Fruit fly (Drosophila melanogaster) whole organism, adult: ENCODE measurements around the gene CG13689.

ENCODE experiments used
- CG11617 ChIP-seq: fragments of 200-800 bp; sonication (Bioruptor generic); optimal IDR thresholded peaks from 2 replicates; lab custom pipeline; 2017; ENCODE audit warnings: mild to moderate bottlenecking, missing biosample characterization, missing genetic modification reagents, missing genetic modification characterization
- CG12768 ChIP-seq: fragments of 200-800 bp; sonication (Bioruptor generic); optimal IDR thresholded peaks from 2 replicates; lab custom pipeline; 2017; ENCODE audit warnings: missing biosample characterization, missing genetic modification characterization, mild to moderate bottlenecking, moderate library complexity, missing genetic modification reagents
- CG14711 ChIP-seq: fragments of 200-800 bp; sonication (Bioruptor generic); optimal IDR thresholded peaks from 2 replicates; lab custom pipeline; 2018; ENCODE audit warnings: missing biosample characterization, mild to moderate bottlenecking, missing genetic modification characterization, moderate library complexity
- CG1620 ChIP-seq: fragments of 200-800 bp; sonication (Bioruptor generic); optimal IDR thresholded peaks from 2 replicates; lab custom pipeline; 2016; ENCODE audit warnings: missing biosample characterization, missing genetic modification characterization
- CG33017 ChIP-seq: fragments of 200-800 bp; sonication (Bioruptor generic); optimal IDR thresholded peaks from 2 replicates; lab custom pipeline; 2018; ENCODE audit warnings: missing biosample characterization, mild to moderate bottlenecking, missing genetic modification characterization, moderate library complexity
- CG5204 ChIP-seq: fragments of 200-800 bp; sonication (Bioruptor generic); optimal IDR thresholded peaks from 2 replicates; lab custom pipeline; 2016; ENCODE audit warnings: missing biosample characterization, missing genetic modification characterization
- CG7045 ChIP-seq: fragments of 200-800 bp; sonication (Bioruptor generic); optimal IDR thresholded peaks from 2 replicates; lab custom pipeline; 2017; ENCODE audit warnings: missing biosample characterization, mild to moderate bottlenecking, missing genetic modification characterization
- CG7101 ChIP-seq: fragments of 200-800 bp; sonication (Bioruptor generic); optimal IDR thresholded peaks from 2 replicates; lab custom pipeline; 2018; ENCODE audit warnings: missing biosample characterization, mild to moderate bottlenecking, missing genetic modification characterization, moderate library complexity
- Clk ChIP-seq: fragments of 200-800 bp; sonication (Bioruptor generic); optimal IDR thresholded peaks from 2 replicates; lab custom pipeline; 2017; ENCODE audit warnings: missing biosample characterization, missing genetic modification characterization
- Crg-1 ChIP-seq: fragments of 200-800 bp; sonication (Bioruptor generic); optimal IDR thresholded peaks from 2 replicates; lab custom pipeline; 2016; ENCODE audit warnings: missing biosample characterization, missing genetic modification characterization
- Hr96 ChIP-seq: fragments of 200-800 bp; sonication (Bioruptor generic); optimal IDR thresholded peaks from 2 replicates; lab custom pipeline; 2016; ENCODE audit warnings: missing biosample characterization, missing genetic modification characterization
- Mnt ChIP-seq: fragments of 200-800 bp; sonication (Bioruptor generic); optimal IDR thresholded peaks from 2 replicates; lab custom pipeline; 2016; ENCODE audit warnings: missing biosample characterization, mild to moderate bottlenecking, missing genetic modification characterization
- bab1 ChIP-seq: fragments of 200-800 bp; sonication (Bioruptor generic); optimal IDR thresholded peaks from 3 replicates; lab custom pipeline; 2019; ENCODE audit warnings: missing biosample characterization, mild to moderate bottlenecking, missing genetic modification characterization, moderate library complexity
- cic ChIP-seq: fragments of 200-800 bp; sonication (Bioruptor generic); optimal IDR thresholded peaks from 2 replicates; lab custom pipeline; 2017; ENCODE audit warnings: missing biosample characterization, mild to moderate bottlenecking, missing genetic modification characterization, moderate library complexity
- cnc ChIP-seq, 2 experiments: fragments of >200 bp; optimal IDR thresholded peaks; 2 replicates each; lab custom pipeline; 2017
- kay ChIP-seq: fragments of 200-800 bp; sonication (Bioruptor generic); peaks from one replicate; lab custom pipeline; 2016; ENCODE audit warnings: missing biosample characterization, missing genetic modification characterization, borderline replicate concordance
- ovo ChIP-seq: fragments of 200-800 bp; sonication (Bioruptor generic); optimal IDR thresholded peaks from 2 replicates; lab custom pipeline; 2016; ENCODE audit warnings: missing biosample characterization, missing genetic modification characterization
- pad ChIP-seq: fragments of 200-800 bp; sonication (Bioruptor generic); optimal IDR thresholded peaks from 3 replicates; lab custom pipeline; 2017; ENCODE audit warnings: missing biosample characterization, missing genetic modification characterization, mild to moderate bottlenecking, moderate library complexity, missing genetic modification reagents
- tj ChIP-seq: fragments of 200-800 bp; sonication (Bioruptor generic); optimal IDR thresholded peaks from 3 replicates; lab custom pipeline; 2017; ENCODE audit warnings: missing biosample characterization, mild to moderate bottlenecking, missing genetic modification characterization, moderate library complexity
- toe ChIP-seq: fragments of 200-800 bp; sonication (Bioruptor generic); optimal IDR thresholded peaks from 2 replicates; lab custom pipeline; 2016; ENCODE audit warnings: missing biosample characterization, missing genetic modification characterization

Gene CG13689

dm6 chr2L:602439-602879 lies at the start of gene CG13689:
CG13689 (plus strand) TSS chr2L:602813.
- TF ChIP-seq tj (GFP tag; lab: Kevin White, UChicago) (no peak), ovo (GFP tag; lab: Kevin White, UChicago) (peak; percentile 3), Clk (GFP tag; lab: Kevin White, UChicago) (no peak), pad (GFP tag; lab: Kevin White, UChicago) (peak; percentile 14), CG1620 (GFP tag; lab: Kevin White, UChicago) (peak; percentile 44), CG7101 (no peak), toe (peak; percentile 50), CG14711 (peak; percentile 79), Hr96 (GFP tag; lab: Kevin White, UChicago) (peak; percentile 39), CG5204 (peak; percentile 31), Mnt (GFP tag; lab: Kevin White, UChicago) (no peak), bab1 (GFP tag; lab: Kevin White, UChicago) (peak; percentile 38), CG7045 (GFP tag; lab: Kevin White, UChicago) (peak; percentile 29)

- TF ChIP-seq Mnt (GFP tag; lab: Kevin White, UChicago), result peak; percentile 43
- no peak for TF ChIP-seq CG12768 (GFP tag; lab: Kevin White, UChicago)
- TF ChIP-seq Hr96 (GFP tag; lab: Kevin White, UChicago), result peak; percentile 46
- peak; percentile 24 for TF ChIP-seq ovo (GFP tag; lab: Kevin White, UChicago)
- peak; percentile 14 for TF ChIP-seq bab1 (GFP tag; lab: Kevin White, UChicago)
- peak in 1 of 2 experiments; percentile 94 for TF ChIP-seq cnc (optimal IDR thresholded peaks at IDR 0.05; lab: Kevin White, UChicago)
- no peak for TF ChIP-seq kay
- peak; percentile 2 for TF ChIP-seq CG7045 (GFP tag; lab: Kevin White, UChicago)
- TF ChIP-seq Clk (GFP tag; lab: Kevin White, UChicago), result no peak
- TF ChIP-seq CG11617 (GFP tag; lab: Kevin White, UChicago), result no peak
- TF ChIP-seq CG33017 (tag; lab: Kevin White, UChicago), result no peak
- peak; percentile 12 for TF ChIP-seq cic (GFP tag; lab: Kevin White, UChicago)
- TF ChIP-seq CG7101, result no peak
- TF ChIP-seq tj (GFP tag; lab: Kevin White, UChicago), result peak; percentile 2
These were observed 43.3 kb upstream of the CG13689 start, which contains the start of gene Tspo for dm6 chr2L:559311-559710. Tspo (plus strand) TSS chr2L:559612.

dm6 chr2L:559770-560567 lies 42.6 kb upstream of the CG13689 start, which contains the start of gene rempA:
rempA (minus strand) TSS chr2L:560310.
- TF ChIP-seq kay (no peak), toe (no peak), CG14711 (no peak)

dm6 chr2L:563314-563713 lies 39.3 kb upstream of the CG13689 start:
- TF ChIP-seq CG5204 (no peak), Crg-1 (GFP tag; lab: Kevin White, UChicago) (no peak), CG11617 (GFP tag; lab: Kevin White, UChicago) (no peak), CG7101 (no peak), ovo (GFP tag; lab: Kevin White, UChicago) (no peak), CG14711 (no peak), kay (no peak), Mnt (GFP tag; lab: Kevin White, UChicago) (no peak), Clk (GFP tag; lab: Kevin White, UChicago) (no peak), CG33017 (tag; lab: Kevin White, UChicago) (no peak), pad (GFP tag; lab: Kevin White, UChicago) (no peak), CG1620 (GFP tag; lab: Kevin White, UChicago) (no peak), cic (GFP tag; lab: Kevin White, UChicago) (no peak), CG12768 (GFP tag; lab: Kevin White, UChicago) (no peak), Hr96 (GFP tag; lab: Kevin White, UChicago) (no peak), CG7045 (GFP tag; lab: Kevin White, UChicago) (no peak), cnc (optimal IDR thresholded peaks at IDR 0.05; lab: Kevin White, UChicago) (no peak)

dm6 chr2L:563769-564550 lies 38.7 kb upstream of the CG13689 start, which contains the start of the genes uncNacbeta and CG2794:
uncNacbeta (minus strand) TSS chr2L:563819.
CG2794 (plus strand) TSS chr2L:564163.
- TF ChIP-seq Crg-1 (GFP tag; lab: Kevin White, UChicago), result no peak
- TF ChIP-seq tj (GFP tag; lab: Kevin White, UChicago), result no peak
- no peak for TF ChIP-seq toe
- peak; percentile 39 for TF ChIP-seq CG7101
- TF ChIP-seq CG33017 (tag; lab: Kevin White, UChicago), result no peak
- TF ChIP-seq CG5204, result no peak
- no peak for TF ChIP-seq cnc (optimal IDR thresholded peaks at IDR 0.05; lab: Kevin White, UChicago)
- TF ChIP-seq CG11617 (GFP tag; lab: Kevin White, UChicago), result no peak
- TF ChIP-seq CG1620 (GFP tag; lab: Kevin White, UChicago), result no peak
- peak; percentile 79 for TF ChIP-seq Mnt (GFP tag; lab: Kevin White, UChicago)
- TF ChIP-seq kay, result no peak
- no peak for TF ChIP-seq Hr96 (GFP tag; lab: Kevin White, UChicago)
- no peak for TF ChIP-seq CG14711
- peak; percentile 8 for TF ChIP-seq cic (GFP tag; lab: Kevin White, UChicago)
- TF ChIP-seq CG12768 (GFP tag; lab: Kevin White, UChicago), result no peak
- TF ChIP-seq Clk (GFP tag; lab: Kevin White, UChicago), result no peak
- peak; percentile 47 for TF ChIP-seq bab1 (GFP tag; lab: Kevin White, UChicago)
- no peak for TF ChIP-seq ovo (GFP tag; lab: Kevin White, UChicago)
- no peak for TF ChIP-seq CG7045 (GFP tag; lab: Kevin White, UChicago)
- TF ChIP-seq pad (GFP tag; lab: Kevin White, UChicago), result no peak
